Worm (Caenorhabditis elegans) whole organism, young adult: ENCODE data around the gene sdhb-1.

Experiments used
- cebp-1 ChIP-seq, 2 experiments: fragments of 200-800 bp in 1 of 2; sonication (Bioruptor generic) in 1 of 2; sonication (generic microtip) in 1 of 2; IDR thresholded peaks in 1 of 2; optimal IDR thresholded peaks in 1 of 2; 2 replicates each; pipeline versions ENCODE4 v1.3.6 to Lab custom; 2017 to 2022; ENCODE audit warnings: missing compliant biosample characterization in 2 of 2, missing genetic modification characterization in 2 of 2, mild to moderate bottlenecking in 1 of 2, missing genetic modification reagents in 1 of 2, moderate library complexity in 1 of 2
- hsf-1 ChIP-seq: fragments of 200-800 bp; sonication (Bioruptor generic); IDR thresholded peaks from 2 replicates; pipeline ENCODE4 v1.3.6; 2022; ENCODE audit warnings: missing genetic modification reagents, missing genetic modification characterization, missing compliant biosample characterization
- let-607 ChIP-seq, 2 experiments: fragments of 200-800 bp in 1 of 2; sonication (Bioruptor generic) in 1 of 2; sonication (generic microtip) in 1 of 2; optimal IDR thresholded peaks; 2 replicates each; lab custom pipeline; 2016 to 2018; ENCODE audit warnings: mild to moderate bottlenecking in 2 of 2, missing compliant biosample characterization in 2 of 2, missing genetic modification characterization in 2 of 2, moderate library complexity in 2 of 2, missing genotype in 1 of 2
- lin-54 ChIP-seq: fragments of 200-800 bp; sonication (Bioruptor generic); optimal IDR thresholded peaks from 2 replicates; lab custom pipeline; 2018; ENCODE audit warnings: mild to moderate bottlenecking, missing genetic modification characterization, missing compliant biosample characterization
- nhr-80 ChIP-seq: sonication (generic microtip); optimal IDR thresholded peaks from 2 replicates; lab custom pipeline; 2016; ENCODE audit warnings: missing genetic modification characterization, missing compliant biosample characterization

sdhb-1 gene

DNA sequence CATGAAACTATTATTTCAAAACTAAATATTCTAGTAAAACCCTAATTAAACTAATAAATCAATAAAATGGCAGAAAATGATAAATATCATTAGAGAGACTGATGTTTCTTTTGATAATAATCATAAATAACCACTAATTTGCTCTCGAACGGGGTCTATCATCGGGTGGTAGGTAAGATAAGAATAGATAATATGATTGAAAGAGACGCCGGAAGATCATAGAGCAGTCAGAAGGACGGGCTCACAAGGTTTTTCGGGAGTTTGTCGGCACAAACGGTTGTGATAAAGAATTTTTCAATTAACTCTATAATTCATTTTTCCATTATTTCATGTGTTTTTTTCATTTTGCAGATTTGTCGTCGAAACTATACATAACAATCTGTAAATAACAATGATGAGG is 51.5 kb downstream of the sdhb-1 start:
- TF ChIP-seq hsf-1 (GFP tag; lab: Robert Waterston, UW): no peak
- TF ChIP-seq nhr-80 (tag; lab: Kevin White, UChicago): peak; percentile 90
- TF ChIP-seq cebp-1 (GFP tag; IDR thresholded peaks at IDR 0.05; lab: Robert Waterston, UW): no peak
- TF ChIP-seq cebp-1 (tag; optimal IDR thresholded peaks at IDR 0.05; lab: Kevin White, UChicago): peak; percentile 29
- TF ChIP-seq lin-54 (GFP tag; lab: Kevin White, UChicago): no peak
- TF ChIP-seq let-607 (tag; optimal IDR thresholded peaks at IDR 0.05; lab: Kevin White, UChicago): peak in 1 of 2 experiments; percentile 2
